Fruit fly (Drosophila melanogaster) Kc167 (cell line): ENCODE measurements around the gene CG9632.

ENCODE experiments used
- h ChIP-seq: fragments of >200 bp; optimal IDR thresholded peaks from 3 replicates; lab custom pipeline; 2018; ENCODE audit warnings: missing external identifiers
- psq ChIP-seq: fragments of >200 bp; optimal IDR thresholded peaks from 2 replicates; lab custom pipeline; 2017; ENCODE audit warnings: missing external identifiers
- ttk ChIP-seq: sonication (Bioruptor generic); optimal IDR thresholded peaks from 2 replicates; lab custom pipeline; 2017; ENCODE audit warnings: missing external identifiers

DNA sequence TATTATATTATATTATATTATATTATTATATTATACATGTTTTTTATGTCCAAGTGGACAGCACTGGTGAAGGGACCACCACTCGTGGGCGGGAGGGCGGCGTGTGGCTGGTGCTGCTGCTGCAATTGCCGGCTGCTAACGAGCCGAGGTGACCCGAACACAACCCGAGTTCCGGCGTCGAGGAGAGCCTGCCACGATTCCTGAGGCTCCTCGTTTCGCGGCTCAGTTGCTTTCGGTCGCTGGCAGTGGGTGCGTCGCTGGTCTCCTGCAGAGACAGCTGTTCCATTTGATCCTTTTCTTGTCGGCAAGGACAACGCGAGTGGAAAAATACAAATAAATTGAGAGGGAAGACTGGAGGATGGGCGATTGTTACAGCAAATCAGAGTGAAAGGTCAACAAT, 49.6 kb upstream of the CG9632 start:
- TF ChIP-seq h (lab: Kevin White, UChicago): no peak
- TF ChIP-seq psq (lab: Kevin White, UChicago): no peak
- TF ChIP-seq ttk (lab: Kevin White, UChicago): no peak
